Worm (Caenorhabditis elegans): ENCODE measurements around the gene Y41D4B.24.

Gene Y41D4B.24

DNA sequence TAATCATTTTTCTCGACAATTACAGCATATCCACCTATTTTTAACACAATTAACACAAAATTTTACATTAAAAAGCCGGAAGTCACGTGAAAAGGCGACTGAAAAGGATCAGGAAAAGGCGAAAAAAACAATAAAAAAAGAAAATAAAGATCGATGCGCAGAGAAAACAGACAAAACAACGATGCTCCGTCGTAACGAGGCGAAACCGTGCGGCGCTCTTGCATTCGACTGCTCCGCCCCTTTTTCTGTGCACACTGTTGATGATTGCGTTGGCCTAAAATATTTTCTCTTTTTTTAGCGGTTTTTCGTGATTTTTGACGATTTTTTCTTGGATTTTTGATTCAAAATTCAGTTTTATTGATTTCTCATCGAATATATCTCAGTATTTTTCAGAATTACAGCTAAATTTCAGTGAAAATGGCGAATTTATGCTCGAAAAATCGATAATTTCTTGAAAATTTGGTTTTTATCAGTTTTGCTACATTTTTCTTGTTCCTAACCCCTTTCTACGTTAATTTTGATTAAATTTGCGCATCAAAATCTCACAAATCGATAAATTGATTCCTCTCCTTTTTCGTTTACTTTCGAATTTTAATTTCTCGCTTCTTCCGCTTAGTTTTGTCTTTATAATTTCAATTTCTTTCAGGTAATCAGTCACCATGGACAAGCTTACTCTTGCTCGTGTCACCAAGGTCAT lies 22.8 kb downstream of the Y41D4B.24 start, which contains the start of gene rps-28:
Gene rps-28 (plus strand): TSS at position 647 of the 697 bp plus-strand sequence.
- peak; percentile 91 for TF ChIP-seq cnd-1 (tag; optimal IDR thresholded peaks at IDR 0.05)
- peak; percentile 91 for TF ChIP-seq ceh-43 (GFP tag; optimal IDR thresholded peaks at IDR 0.05)
- TF ChIP-seq snpc-4 (tag; optimal IDR thresholded peaks at IDR 0.05): no peak
- peak; percentile 89 for TF ChIP-seq unc-120 (tag; optimal IDR thresholded peaks at IDR 0.05; ENCODE audit: poor library complexity, severe bottlenecking)
- TF ChIP-seq bed-3 (GFP tag; optimal IDR thresholded peaks at IDR 0.05): peak; percentile 63
- peak; percentile 64 for TF ChIP-seq nhr-2 (tag; optimal IDR thresholded peaks at IDR 0.05)
- TF ChIP-seq nhr-237 (tag; optimal IDR thresholded peaks at IDR 0.05): peak; percentile 97
- peak; percentile 92 for TF ChIP-seq lsy-2 (tag; optimal IDR thresholded peaks at IDR 0.05)
- peak; percentile 56 for TF ChIP-seq flh-1 (GFP tag; optimal IDR thresholded peaks at IDR 0.05)
- peak; percentile 56 for TF ChIP-seq elt-3 (tag; optimal IDR thresholded peaks at IDR 0.05)
- peak; percentile 87 for TF ChIP-seq unc-39 (tag; optimal IDR thresholded peaks at IDR 0.05)
- TF ChIP-seq pha-4 (tag; optimal IDR thresholded peaks at IDR 0.05): peak; percentile 99
- TF ChIP-seq nhr-76 (tag; optimal IDR thresholded peaks at IDR 0.05): peak; percentile 66
- peak; percentile 60 for TF ChIP-seq ham-2 (GFP tag; optimal IDR thresholded peaks at IDR 0.05)
- peak; percentile 55 for TF ChIP-seq nhr-28 (tag; optimal IDR thresholded peaks at IDR 0.05)
- peak; percentile 78 for TF ChIP-seq mab-5 (tag; optimal IDR thresholded peaks at IDR 0.05)
- TF ChIP-seq unc-62 (GFP tag; optimal IDR thresholded peaks at IDR 0.05): peak; percentile 70
- TF ChIP-seq ceh-83 (GFP tag; optimal IDR thresholded peaks at IDR 0.05): peak; percentile 79
- no peak for TF ChIP-seq zip-8 (tag; optimal IDR thresholded peaks at IDR 0.05)
- peak; percentile 90 for TF ChIP-seq M03D4.4 (tag; optimal IDR thresholded peaks at IDR 0.05)
- peak; percentile 86 for TF ChIP-seq elt-1 (tag; optimal IDR thresholded peaks at IDR 0.05; ENCODE audit: borderline replicate concordance, insufficient read depth)
- peak; percentile 16 for TF ChIP-seq lin-32 (GFP tag; optimal IDR thresholded peaks at IDR 0.05)
- TF ChIP-seq tbx-8 (GFP tag; optimal IDR thresholded peaks at IDR 0.05): peak; percentile 40
- peak; percentile 99 for TF ChIP-seq lin-13 (tag; optimal IDR thresholded peaks at IDR 0.05)
- TF ChIP-seq ztf-11 (tag; optimal IDR thresholded peaks at IDR 0.05): peak; percentile 94
- TF ChIP-seq sem-2 (GFP tag; optimal IDR thresholded peaks at IDR 0.05): peak; percentile 51
- peak; percentile 94 for TF ChIP-seq mls-2 (tag; optimal IDR thresholded peaks at IDR 0.05)
- peak; percentile 92 for TF ChIP-seq hlh-1 (tag; optimal IDR thresholded peaks at IDR 0.05)
- peak; percentile 95 for TF ChIP-seq sptf-1 (tag; optimal IDR thresholded peaks at IDR 0.05)
- TF ChIP-seq ces-1 (GFP tag; optimal IDR thresholded peaks at IDR 0.05): peak; percentile 94
- TF ChIP-seq drap-1 (GFP tag; optimal IDR thresholded peaks at IDR 0.05): peak; percentile 84
- peak; percentile 95 for TF ChIP-seq ceh-39 (tag; optimal IDR thresholded peaks at IDR 0.05)
- TF ChIP-seq nhr-12 (tag; optimal IDR thresholded peaks at IDR 0.05): peak; percentile 78
- peak; percentile 99 for TF ChIP-seq mep-1 (tag; optimal IDR thresholded peaks at IDR 0.05)
- TF ChIP-seq blmp-1 (tag; optimal IDR thresholded peaks at IDR 0.05): peak; percentile 47

DNA sequence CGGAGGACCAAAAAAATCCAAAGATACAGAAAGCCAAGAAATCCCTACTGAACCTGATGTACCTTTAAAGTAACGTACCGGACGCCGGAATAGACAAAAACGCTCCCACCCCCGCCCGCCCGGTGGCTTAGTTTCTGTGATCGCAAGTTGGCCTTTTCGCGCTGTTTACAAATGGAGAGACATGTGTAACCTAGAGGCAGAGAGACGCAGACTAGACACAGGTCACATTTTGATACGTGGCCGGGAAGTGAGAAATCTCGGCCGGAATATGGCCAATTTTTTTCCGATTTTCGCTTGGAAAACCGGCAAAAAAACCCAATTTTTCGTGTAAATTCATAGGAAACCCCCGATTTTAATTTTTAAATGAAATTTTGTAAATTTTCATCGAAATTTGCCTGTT lies 24.9 kb downstream of the Y41D4B.24 start:
- TF ChIP-seq nhr-12 (tag; optimal IDR thresholded peaks at IDR 0.05) (no peak), unc-39 (tag; optimal IDR thresholded peaks at IDR 0.05) (no peak), lsy-2 (tag; optimal IDR thresholded peaks at IDR 0.05) (no peak), ceh-39 (tag; optimal IDR thresholded peaks at IDR 0.05) (no peak), nhr-2 (tag; optimal IDR thresholded peaks at IDR 0.05) (peak; percentile 27), pha-4 (tag; optimal IDR thresholded peaks at IDR 0.05) (peak; percentile 96), ham-2 (GFP tag; optimal IDR thresholded peaks at IDR 0.05) (no peak), flh-1 (GFP tag; optimal IDR thresholded peaks at IDR 0.05) (no peak), ces-1 (GFP tag; optimal IDR thresholded peaks at IDR 0.05) (no peak), hlh-1 (tag; optimal IDR thresholded peaks at IDR 0.05) (no peak), ceh-43 (GFP tag; optimal IDR thresholded peaks at IDR 0.05) (no peak), elt-1 (tag; optimal IDR thresholded peaks at IDR 0.05; ENCODE audit: borderline replicate concordance, insufficient read depth) (no peak), ceh-83 (GFP tag; optimal IDR thresholded peaks at IDR 0.05) (no peak)

DNA sequence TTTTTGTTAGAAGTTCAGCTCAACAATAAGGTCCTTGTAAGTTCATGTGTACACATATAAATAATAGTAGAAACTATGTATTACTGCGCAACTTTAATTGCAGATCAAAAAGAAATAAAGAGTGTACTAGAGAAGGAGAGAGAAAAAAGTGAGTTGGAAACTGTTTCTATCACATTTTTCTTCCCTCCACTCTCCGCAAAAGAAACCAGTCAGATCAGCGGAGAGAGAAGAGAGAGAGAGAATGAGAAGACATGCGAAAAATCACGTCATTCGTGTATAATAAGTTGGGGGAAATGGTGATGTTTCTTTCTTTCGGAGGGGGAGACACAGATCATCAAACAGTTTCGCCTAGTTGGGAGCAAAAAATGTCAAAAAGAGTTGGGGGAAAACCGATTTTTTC lies 26.7 kb downstream of the Y41D4B.24 start:
- TF ChIP-seq unc-39 (tag; optimal IDR thresholded peaks at IDR 0.05): no peak
- TF ChIP-seq flh-1 (GFP tag; optimal IDR thresholded peaks at IDR 0.05): no peak
- TF ChIP-seq blmp-1 (tag; optimal IDR thresholded peaks at IDR 0.05): no peak
- TF ChIP-seq pha-4 (tag; optimal IDR thresholded peaks at IDR 0.05): peak; percentile 13
- TF ChIP-seq mab-5 (tag; optimal IDR thresholded peaks at IDR 0.05): no peak
- peak; percentile 54 for TF ChIP-seq nhr-237 (tag; optimal IDR thresholded peaks at IDR 0.05)

Data from whole organism, mixed stage, embryonic.